Fruit fly (Drosophila melanogaster): ENCODE measurements around the gene CG14785.

CG14785 gene

dm6 chrX:1470562-1470961, 13.7 kb upstream of the CG14785 start, which contains the start of gene pck (continued):
- TF ChIP-seq CG8478 (optimal IDR thresholded peaks at IDR 0.05) (no peak), Neu2 (GFP tag; optimal IDR thresholded peaks at IDR 0.05; ENCODE audit: borderline replicate concordance) (peak; percentile 1), ap (GFP tag; IDR thresholded peaks at IDR 0.05) (no peak), z (GFP tag; IDR thresholded peaks at IDR 0.05) (no peak), nom (GFP tag; optimal IDR thresholded peaks at IDR 0.05) (peak; percentile 13), CG8290 (GFP tag; optimal IDR thresholded peaks at IDR 0.05) (peak; percentile 55), CG8290 (tag; optimal IDR thresholded peaks at IDR 0.05) (peak in 1 of 2 experiments; percentile 57), scrt (GFP tag; optimal IDR thresholded peaks at IDR 0.05) (no peak), CG12155 (GFP tag; optimal IDR thresholded peaks at IDR 0.05) (peak; percentile 69), sens (GFP tag) (peak; percentile 97), Chrac-16 (GFP tag; optimal IDR thresholded peaks at IDR 0.05) (peak; percentile 75), en (GFP tag; optimal IDR thresholded peaks at IDR 0.05) (peak; percentile 7), D (optimal IDR thresholded peaks at IDR 0.05) (no peak), D (GFP tag; optimal IDR thresholded peaks at IDR 0.05) (no peak), dimm (GFP tag; IDR thresholded peaks at IDR 0.05) (no peak), Aef1 (GFP tag; IDR thresholded peaks at IDR 0.05) (peak; percentile 64; the same call in 2 of the 3 replicates), CG4424 (GFP tag; optimal IDR thresholded peaks at IDR 0.05) (peak; percentile 75), cas (GFP tag; IDR thresholded peaks at IDR 0.05) (no peak), aop (GFP tag; IDR thresholded peaks at IDR 0.05) (no peak), Hmx (GFP tag; optimal IDR thresholded peaks at IDR 0.05) (no peak), E2f1 (GFP tag; IDR thresholded peaks at IDR 0.05) (peak; percentile 70), fu2 (GFP tag; optimal IDR thresholded peaks at IDR 0.05) (peak; percentile 44), klu (GFP tag; IDR thresholded peaks at IDR 0.05) (no peak), Vsx1 (GFP tag; optimal IDR thresholded peaks at IDR 0.05) (no peak), CG13424 (tag; optimal IDR thresholded peaks at IDR 0.05) (peak; percentile 51), CG12769 (tag; optimal IDR thresholded peaks at IDR 0.05) (no peak), gcm2 (GFP tag; optimal IDR thresholded peaks at IDR 0.05) (peak; percentile 36), insv (GFP tag; optimal IDR thresholded peaks at IDR 0.05) (no peak), Myb (GFP tag; optimal IDR thresholded peaks at IDR 0.05) (peak; percentile 34), zf30C (GFP tag; optimal IDR thresholded peaks at IDR 0.05) (no peak), otp (GFP tag; IDR thresholded peaks at IDR 0.05) (no peak), jing (GFP tag; optimal IDR thresholded peaks at IDR 0.05) (no peak), CG1603 (tag; optimal IDR thresholded peaks at IDR 0.05) (peak; percentile 83), gfzf (GFP tag; optimal IDR thresholded peaks at IDR 0.05) (peak; percentile 63), Rfx (GFP tag; IDR thresholded peaks at IDR 0.05) (peak; percentile 73), CG4854 (GFP tag; optimal IDR thresholded peaks at IDR 0.05) (peak; percentile 26), slp2 (GFP tag; optimal IDR thresholded peaks at IDR 0.05) (peak; percentile 36), Blimp-1 (GFP tag; optimal IDR thresholded peaks at IDR 0.05) (no peak), bab2 (GFP tag; optimal IDR thresholded peaks at IDR 0.05) (peak; percentile 61), CG11504 (tag; optimal IDR thresholded peaks at IDR 0.05) (no peak), CG17912 (GFP tag; optimal IDR thresholded peaks at IDR 0.05) (peak; percentile 1), CG30403 (GFP tag; optimal IDR thresholded peaks at IDR 0.05) (peak; percentile 79), tgo (GFP tag; IDR thresholded peaks at IDR 0.05) (peak; percentile 67), CG17802 (tag; optimal IDR thresholded peaks at IDR 0.05) (peak; percentile 41), CG4360 (GFP tag; IDR thresholded peaks at IDR 0.05) (peak; percentile 32; the same call in 1 of the 2 replicates), bcd (GFP tag; optimal IDR thresholded peaks at IDR 0.05) (peak; percentile 27), Usf (GFP tag; optimal IDR thresholded peaks at IDR 0.05) (no peak), CG31224 (GFP tag; IDR thresholded peaks at IDR 0.05) (peak; percentile 40; the same call in 1 of the 2 replicates), CG12391 (tag; optimal IDR thresholded peaks at IDR 0.05) (peak; percentile 78), CG4707 (GFP tag; optimal IDR thresholded peaks at IDR 0.05) (no peak), Dip3 (GFP tag; optimal IDR thresholded peaks at IDR 0.05) (peak; percentile 63), CG15011 (GFP tag; optimal IDR thresholded peaks at IDR 0.05) (no peak), Dek (tag; optimal IDR thresholded peaks at IDR 0.05) (peak; percentile 14)

All from whole organism, embryonic.